Fruit fly (Drosophila melanogaster): Measurements from ENCODE around the gene CG4199.

DNA sequence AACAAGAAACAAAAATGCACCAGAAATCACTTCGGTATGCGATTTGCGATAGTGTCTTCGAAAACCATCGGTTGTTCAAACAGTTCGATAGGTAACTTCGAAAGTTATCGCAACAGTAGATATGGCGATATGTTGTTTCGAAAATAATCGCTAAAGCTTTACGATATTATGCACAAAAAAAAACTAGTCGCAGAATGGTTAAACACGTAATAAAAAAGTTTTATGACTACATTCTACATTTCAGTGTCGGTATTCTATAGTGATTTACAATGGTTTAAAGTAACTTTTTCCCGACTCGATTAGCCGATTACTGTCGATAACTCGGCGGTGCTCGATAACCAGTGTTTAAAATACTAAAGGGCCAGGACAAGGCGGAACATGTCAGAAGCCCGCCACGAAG is 8.2 kb downstream of the CG4199 start, which contains the start of gene CG4281:
- peak; percentile 13 for TF ChIP-seq CG7101 (tag; optimal IDR thresholded peaks at IDR 0.05)
- no peak for TF ChIP-seq pad (GFP tag; optimal IDR thresholded peaks at IDR 0.05)
- peak; percentile 40 for TF ChIP-seq CG14711 (tag; optimal IDR thresholded peaks at IDR 0.05)
- no peak for TF ChIP-seq CG5204 (GFP tag; optimal IDR thresholded peaks at IDR 0.05)
- TF ChIP-seq ovo (GFP tag; optimal IDR thresholded peaks at IDR 0.05): no peak

Data from whole organism, adult.